Fruit fly (Drosophila melanogaster): ENCODE data around the gene CG10510.

- TF ChIP-seq dl (GFP tag; optimal IDR thresholded peaks at IDR 0.05; ENCODE audit: insufficient read depth in 1 of 2, partially characterized antibody in 2 of 2) (no peak), psq (GFP tag; optimal IDR thresholded peaks at IDR 0.05) (no peak), pan (optimal IDR thresholded peaks at IDR 0.05) (no peak), tai (GFP tag; optimal IDR thresholded peaks at IDR 0.05) (no peak), br (GFP tag; optimal IDR thresholded peaks at IDR 0.05) (no peak), jim (GFP tag; optimal IDR thresholded peaks at IDR 0.05) (no peak), Abd-B (GFP tag; optimal IDR thresholded peaks at IDR 0.05) (no peak), brk (GFP tag; optimal IDR thresholded peaks at IDR 0.05) (no peak), Hr83 (GFP tag; optimal IDR thresholded peaks at IDR 0.05; ENCODE audit: poor library complexity, severe bottlenecking) (no peak), HLH106 (tag; optimal IDR thresholded peaks at IDR 0.05) (no peak), Jra (GFP tag; optimal IDR thresholded peaks at IDR 0.05) (no peak), Myc (optimal IDR thresholded peaks at IDR 0.05) (no peak)
Observed at dm6 chr3L:21236959-21237551, 27.2 kb upstream of the CG10510 start.

Measured in whole organism, wandering third instar larva.